Fruit fly (Drosophila melanogaster): ENCODE data around the gene Hsp68.
A peak's percentile ranks its signal among the peaks of the same experiment; 100 is the strongest.

Hsp68 gene

dm6 chr3R:24031019-24031824, 25.9 kb downstream of the Hsp68 start (continued):
- TF ChIP-seq CG10631 (GFP tag; optimal IDR thresholded peaks at IDR 0.05): no peak
- no peak for TF ChIP-seq cyc (GFP tag; optimal IDR thresholded peaks at IDR 0.05)
- TF ChIP-seq acj6 (GFP tag; optimal IDR thresholded peaks at IDR 0.05): peak; percentile 3
- peak; percentile 23 for TF ChIP-seq topi (GFP tag; optimal IDR thresholded peaks at IDR 0.05)
- TF ChIP-seq Eip78C (GFP tag): peak; percentile 86
- peak; percentile 48; the same call in 1 of the 2 replicates for TF ChIP-seq CG15336 (GFP tag; IDR thresholded peaks at IDR 0.05)
- TF ChIP-seq CG8119 (GFP tag; IDR thresholded peaks at IDR 0.05): peak; percentile 48
- TF ChIP-seq CG6276 (GFP tag; optimal IDR thresholded peaks at IDR 0.05): peak; percentile 54
- TF ChIP-seq Ets96B (tag; optimal IDR thresholded peaks at IDR 0.05): peak; percentile 22
- TF ChIP-seq Eip93F (GFP tag; optimal IDR thresholded peaks at IDR 0.05): no peak
- TF ChIP-seq CG7368 (GFP tag; optimal IDR thresholded peaks at IDR 0.05): no peak
- peak; percentile 12 for TF ChIP-seq CG3032 (tag; optimal IDR thresholded peaks at IDR 0.05)
- TF ChIP-seq CG9139 (GFP tag; optimal IDR thresholded peaks at IDR 0.05): peak; percentile 18
- TF ChIP-seq Blimp-1 (GFP tag; optimal IDR thresholded peaks at IDR 0.05): peak; percentile 47
- no peak for TF ChIP-seq CG8632 (GFP tag; optimal IDR thresholded peaks at IDR 0.05)
- TF ChIP-seq CG6854 (GFP tag; optimal IDR thresholded peaks at IDR 0.05): peak; percentile 64
- TF ChIP-seq CG4318 (GFP tag; optimal IDR thresholded peaks at IDR 0.05): no peak
- peak; percentile 13 for TF ChIP-seq CG1621 (tag; optimal IDR thresholded peaks at IDR 0.05)
- TF ChIP-seq achi (GFP tag; optimal IDR thresholded peaks at IDR 0.05): peak; percentile 25
- peak; percentile 18 for TF ChIP-seq CG10669 (GFP tag; optimal IDR thresholded peaks at IDR 0.05)
- peak; percentile 36 for TF ChIP-seq fd85E (GFP tag; optimal IDR thresholded peaks at IDR 0.05)

- TF ChIP-seq Smox (GFP tag; optimal IDR thresholded peaks at IDR 0.05) (no peak), lz (GFP tag; optimal IDR thresholded peaks at IDR 0.05) (no peak), CG15336 (GFP tag; IDR thresholded peaks at IDR 0.05) (no peak), vri (GFP tag; optimal IDR thresholded peaks at IDR 0.05) (peak; percentile 42)
These were observed 29.9 kb downstream of the Hsp68 start for dm6 chr3R:24027222-24027621.

- TF ChIP-seq Gug (GFP tag; IDR thresholded peaks at IDR 0.05) (no peak), CG6808 (GFP tag; optimal IDR thresholded peaks at IDR 0.05) (no peak), net (GFP tag; optimal IDR thresholded peaks at IDR 0.05) (no peak), salr (GFP tag; optimal IDR thresholded peaks at IDR 0.05) (peak in 1 of 2 experiments; percentile 0)
These were observed 30.6 kb downstream of the Hsp68 start for dm6 chr3R:24026503-24026902.

- TF ChIP-seq CG11902 (GFP tag; optimal IDR thresholded peaks at IDR 0.05) (no peak), cyc (GFP tag; optimal IDR thresholded peaks at IDR 0.05) (peak; percentile 33), Smox (GFP tag; optimal IDR thresholded peaks at IDR 0.05) (peak; percentile 26), CG31627 (GFP tag; optimal IDR thresholded peaks at IDR 0.05) (peak; percentile 40), CG3032 (tag; optimal IDR thresholded peaks at IDR 0.05) (peak; percentile 5), esn (GFP tag; optimal IDR thresholded peaks at IDR 0.05) (peak; percentile 30), Eip75B (GFP tag; optimal IDR thresholded peaks at IDR 0.05) (peak; percentile 0), Hr4 (GFP tag; optimal IDR thresholded peaks at IDR 0.05) (peak; percentile 25), CG15336 (GFP tag; IDR thresholded peaks at IDR 0.05) (peak; percentile 51; the same call in 1 of the 2 replicates), Sox14 (GFP tag; optimal IDR thresholded peaks at IDR 0.05) (peak; percentile 35), CG6276 (GFP tag; optimal IDR thresholded peaks at IDR 0.05) (no peak), vri (GFP tag; optimal IDR thresholded peaks at IDR 0.05) (no peak), CG10669 (GFP tag; optimal IDR thresholded peaks at IDR 0.05) (no peak), CG32006 (GFP tag; optimal IDR thresholded peaks at IDR 0.05) (peak; percentile 58), dac (GFP tag; optimal IDR thresholded peaks at IDR 0.05) (no peak), Sox102F (GFP tag; optimal IDR thresholded peaks at IDR 0.05) (peak; percentile 14), achi (GFP tag; optimal IDR thresholded peaks at IDR 0.05) (peak; percentile 41), Hr39 (GFP tag; optimal IDR thresholded peaks at IDR 0.05) (peak; percentile 53), topi (GFP tag; optimal IDR thresholded peaks at IDR 0.05) (peak; percentile 11), svp (GFP tag) (peak; percentile 77), pdm3 (GFP tag; optimal IDR thresholded peaks at IDR 0.05) (peak; percentile 47), CG3919 (GFP tag; optimal IDR thresholded peaks at IDR 0.05) (peak; percentile 10), Eip78C (GFP tag) (peak; percentile 74), Blimp-1 (GFP tag; optimal IDR thresholded peaks at IDR 0.05) (no peak), ss (GFP tag; optimal IDR thresholded peaks at IDR 0.05) (no peak), Ets96B (tag; optimal IDR thresholded peaks at IDR 0.05) (peak; percentile 12), CG8119 (GFP tag; IDR thresholded peaks at IDR 0.05) (no peak), fd85E (GFP tag; optimal IDR thresholded peaks at IDR 0.05) (no peak)
These were observed 31.2 kb downstream of the Hsp68 start for dm6 chr3R:24025715-24026467.

Data from whole organism, prepupa.